Worm (Caenorhabditis elegans) whole organism, L1 larva: ENCODE data around the gene F58G6.7.

Experiments used
- C04F5.9 ChIP-seq: sonication (generic microtip); optimal IDR thresholded peaks from 2 replicates; lab custom pipeline; 2016; ENCODE audit warnings: missing genetic modification characterization, missing compliant biosample characterization
- C16A3.4 ChIP-seq: fragments of 150-350 bp; optimal IDR thresholded peaks from 2 replicates; lab custom pipeline; 2014; ENCODE audit warnings: missing biosample characterization, missing genetic modification characterization
- F16B12.6 ChIP-seq: fragments of 150-350 bp; optimal IDR thresholded peaks from 2 replicates; lab custom pipeline; 2014; ENCODE audit warnings: missing biosample characterization, missing genetic modification characterization
- blmp-1 ChIP-seq: fragments of 150-350 bp; optimal IDR thresholded peaks from 2 replicates; lab custom pipeline; 2014; ENCODE audit warnings: missing biosample characterization, missing genetic modification characterization
- ceh-63 ChIP-seq: fragments of 200-800 bp; sonication (Bioruptor generic); optimal IDR thresholded peaks from 2 replicates; lab custom pipeline; 2018; ENCODE audit warnings: mild to moderate bottlenecking, missing genetic modification characterization, missing compliant biosample characterization
- ceh-82 ChIP-seq, 3 experiments: fragments of 150-350 bp in 1 of 3; sonication (generic microtip) in 2 of 3; optimal IDR thresholded peaks; 2 replicates each; lab custom pipeline; 2014 to 2017; ENCODE audit warnings: missing biosample characterization in 3 of 3, missing genetic modification characterization in 3 of 3
- ceh-88 ChIP-seq: fragments of 200-800 bp; sonication (Bioruptor generic); IDR thresholded peaks from 2 replicates; pipeline ENCODE4 v1.3.6; 2022; ENCODE audit warnings: missing genetic modification characterization, missing compliant biosample characterization
- dsc-1 ChIP-seq: sonication (generic microtip); optimal IDR thresholded peaks from 2 replicates; lab custom pipeline; 2016; ENCODE audit warnings: mild to moderate bottlenecking, missing genetic modification characterization, missing compliant biosample characterization
- efl-3 ChIP-seq: fragments of 200-800 bp; sonication (Bioruptor generic); optimal IDR thresholded peaks from 2 replicates; lab custom pipeline; 2018; ENCODE audit warnings: mild to moderate bottlenecking, missing genetic modification characterization, missing compliant biosample characterization
- egl-13 ChIP-seq: sonication (generic microtip); optimal IDR thresholded peaks from 2 replicates; lab custom pipeline; 2016; ENCODE audit warnings: missing genotype, missing genetic modification reagents, missing genetic modification characterization, missing compliant biosample characterization
- egl-27 ChIP-seq, 2 experiments: fragments of 150-350 bp in 1 of 2; sonication (generic microtip); optimal IDR thresholded peaks; 3 replicates each; lab custom pipeline; 2017 to 2018; ENCODE audit warnings: missing biosample characterization in 2 of 2, missing genetic modification characterization in 2 of 2, missing genetic modification reagents in 2 of 2
- elt-3 ChIP-seq, 6 experiments: fragments of 150-350 bp in 1 of 6; sonication (generic microtip); optimal IDR thresholded peaks; 2 replicates each; lab custom pipeline; 2017 to 2018; ENCODE audit warnings: missing biosample characterization in 6 of 6, missing genetic modification characterization in 6 of 6, inconsistent platforms in 1 of 6
- ets-5 ChIP-seq: fragments of 200-800 bp; sonication (Bioruptor generic); IDR thresholded peaks from 2 replicates; pipeline ENCODE4 v1.3.6; 2022; ENCODE audit warnings: missing genetic modification characterization, missing compliant biosample characterization
- fkh-10 ChIP-seq: sonication (generic microtip); optimal IDR thresholded peaks from 2 replicates; lab custom pipeline; 2017; ENCODE audit warnings: missing biosample characterization, missing genetic modification reagents, missing genetic modification characterization
- fkh-4 ChIP-seq: sonication (generic microtip); optimal IDR thresholded peaks from 2 replicates; lab custom pipeline; 2016; ENCODE audit warnings: missing compliant biosample characterization, missing genetic modification characterization, borderline replicate concordance
- fkh-8 ChIP-seq: sonication (generic microtip); optimal IDR thresholded peaks from 2 replicates; lab custom pipeline; 2016; ENCODE audit warnings: mild to moderate bottlenecking, missing genetic modification characterization, missing compliant biosample characterization
- isw-1 ChIP-seq: fragments of 200-800 bp; sonication (Bioruptor generic); IDR thresholded peaks from 2 replicates; pipeline ENCODE4 v1.3.6; 2022; ENCODE audit warnings: missing genetic modification characterization, missing compliant biosample characterization
- jun-1 ChIP-seq: fragments of 150-350 bp; optimal IDR thresholded peaks from 2 replicates; lab custom pipeline; 2014; ENCODE audit warnings: missing biosample characterization, missing genetic modification reagents, missing genetic modification characterization
- lin-14 ChIP-seq: fragments of 200-800 bp; sonication (Bioruptor generic); optimal IDR thresholded peaks from 2 replicates; lab custom pipeline; 2018; ENCODE audit warnings: mild to moderate bottlenecking, missing genetic modification characterization, moderate library complexity, missing compliant biosample characterization
- lin-35 ChIP-seq, 2 experiments: fragments of 150-350 bp; optimal IDR thresholded peaks; 2 replicates each; lab custom pipeline; 2014; ENCODE audit warnings: missing biosample characterization in 2 of 2, missing genetic modification characterization in 2 of 2, missing genetic modification reagents in 2 of 2
- lin-39 ChIP-seq: fragments of 150-350 bp; optimal IDR thresholded peaks from 2 replicates; lab custom pipeline; 2014; ENCODE audit warnings: missing biosample characterization, missing genetic modification reagents, missing genetic modification characterization
- lir-3 ChIP-seq: sonication (generic microtip); optimal IDR thresholded peaks from 2 replicates; lab custom pipeline; 2016; ENCODE audit warnings: mild to moderate bottlenecking, missing genetic modification characterization, moderate library complexity, missing compliant biosample characterization; ENCODE audit not compliant: poor library complexity
- lsy-2 ChIP-seq, 2 experiments: fragments of 150-350 bp; optimal IDR thresholded peaks; 2 replicates each; lab custom pipeline; 2014; ENCODE audit warnings: missing biosample characterization in 2 of 2, missing genetic modification characterization in 2 of 2
- nhr-11 ChIP-seq: fragments of 150-350 bp; optimal IDR thresholded peaks from 2 replicates; lab custom pipeline; 2014; ENCODE audit warnings: missing biosample characterization, missing genetic modification characterization
- nhr-12 ChIP-seq: sonication (generic microtip); optimal IDR thresholded peaks from 2 replicates; lab custom pipeline; 2017; ENCODE audit warnings: missing biosample characterization, missing genetic modification characterization
- nhr-19 ChIP-seq: fragments of 200-800 bp; sonication (Bioruptor generic); conservative IDR thresholded peaks from 2 replicates; pipeline ENCODE4 v1.3.6; 2022; ENCODE audit warnings: missing genetic modification characterization, missing compliant biosample characterization
- nhr-20 ChIP-seq: sonication (generic microtip); optimal IDR thresholded peaks from 2 replicates; lab custom pipeline; 2016; ENCODE audit warnings: mild to moderate bottlenecking, missing genetic modification characterization, missing compliant biosample characterization
- nhr-47 ChIP-seq: sonication (generic microtip); optimal IDR thresholded peaks from 2 replicates; lab custom pipeline; 2016; ENCODE audit warnings: mild to moderate bottlenecking, missing genetic modification characterization, moderate library complexity, missing compliant biosample characterization
- nhr-71 ChIP-seq: sonication (generic microtip); optimal IDR thresholded peaks from 2 replicates; lab custom pipeline; 2016; ENCODE audit warnings: mild to moderate bottlenecking, missing genetic modification characterization, moderate library complexity, missing compliant biosample characterization
- nhr-77 ChIP-seq: fragments of 150-350 bp; optimal IDR thresholded peaks from 2 replicates; lab custom pipeline; 2014; ENCODE audit warnings: missing biosample characterization, missing genetic modification characterization
- nhr-84 ChIP-seq: sonication (generic microtip); optimal IDR thresholded peaks from 2 replicates; lab custom pipeline; 2017; ENCODE audit warnings: missing biosample characterization, missing genetic modification characterization
- nhr-85 ChIP-seq: sonication (generic microtip); peaks from one replicate; lab custom pipeline; 2016; ENCODE audit warnings: missing genetic modification characterization, inconsistent platforms, missing compliant biosample characterization
- nhr-90 ChIP-seq: sonication (generic microtip); optimal IDR thresholded peaks from 2 replicates; lab custom pipeline; 2016; ENCODE audit warnings: mild to moderate bottlenecking, missing genetic modification characterization, missing compliant biosample characterization; ENCODE audit not compliant: poor library complexity
- snu-23 ChIP-seq: sonication (generic microtip); optimal IDR thresholded peaks from 2 replicates; lab custom pipeline; 2016; ENCODE audit warnings: missing genetic modification characterization, missing compliant biosample characterization
- sox-4 ChIP-seq: sonication (generic microtip); optimal IDR thresholded peaks from 2 replicates; lab custom pipeline; 2016; ENCODE audit warnings: missing genetic modification characterization, missing compliant biosample characterization
- sptf-1 ChIP-seq: fragments of 150-350 bp; optimal IDR thresholded peaks from 2 replicates; lab custom pipeline; 2014; ENCODE audit warnings: missing biosample characterization, missing genetic modification characterization
- sup-37 ChIP-seq: fragments of 200-800 bp; sonication (Bioruptor generic); optimal IDR thresholded peaks from 2 replicates; lab custom pipeline; 2018; ENCODE audit warnings: mild to moderate bottlenecking, missing genetic modification characterization, missing compliant biosample characterization
- tbx-2 ChIP-seq: sonication (generic microtip); optimal IDR thresholded peaks from 2 replicates; lab custom pipeline; 2016; ENCODE audit warnings: missing genetic modification characterization, missing compliant biosample characterization
- tlp-1 ChIP-seq: fragments of 150-350 bp; optimal IDR thresholded peaks from 2 replicates; lab custom pipeline; 2014; ENCODE audit warnings: missing biosample characterization, missing genetic modification characterization
- unc-62 ChIP-seq: fragments of 150-350 bp; optimal IDR thresholded peaks from 2 replicates; lab custom pipeline; 2014; ENCODE audit warnings: missing biosample characterization, missing genetic modification reagents, missing genetic modification characterization
- vab-15 ChIP-seq: sonication (generic microtip); optimal IDR thresholded peaks from 2 replicates; lab custom pipeline; 2017; ENCODE audit warnings: missing genotype, mild to moderate bottlenecking, missing genetic modification characterization, missing compliant biosample characterization
- xbp-1 ChIP-seq: sonication (generic microtip); optimal IDR thresholded peaks from 2 replicates; lab custom pipeline; 2016; ENCODE audit warnings: missing genetic modification characterization, missing compliant biosample characterization
- zag-1 ChIP-seq: fragments of 150-350 bp; optimal IDR thresholded peaks from 2 replicates; lab custom pipeline; 2014; ENCODE audit warnings: missing biosample characterization, missing genetic modification characterization

F58G6.7 gene

ce11 chrIV:9672434-9672833 lies 18.3 kb downstream of the F58G6.7 start (continued):
- TF ChIP-seq vab-15 (tag; lab: Kevin White, UChicago) = no peak
- TF ChIP-seq sptf-1 (tag; lab: Kevin White, UChicago) = no peak
- peak; percentile 73 for TF ChIP-seq lin-14 (GFP tag; lab: Kevin White, UChicago)
- no peak for TF ChIP-seq sup-37
- no peak for TF ChIP-seq fkh-4
- peak; percentile 3 for TF ChIP-seq xbp-1 (tag; lab: Kevin White, UChicago)
- TF ChIP-seq tbx-2 (tag; lab: Kevin White, UChicago) = peak; percentile 35
- no peak for TF ChIP-seq jun-1 (tag; lab: Kevin White, UChicago)
- no peak for TF ChIP-seq ceh-88
- TF ChIP-seq tlp-1 (tag; lab: Kevin White, UChicago) = no peak
- TF ChIP-seq F16B12.6 = no peak
- no peak for TF ChIP-seq C04F5.9 (tag; lab: Kevin White, UChicago)
- TF ChIP-seq nhr-11 (tag; lab: Kevin White, UChicago) = no peak
- TF ChIP-seq elt-3 (tag; optimal IDR thresholded peaks at IDR 0.05; lab: Kevin White, UChicago) = peak in 2 of 6 experiments; percentile 80
- TF ChIP-seq lin-35 (GFP tag; optimal IDR thresholded peaks at IDR 0.05; lab: Kevin White, UChicago) = peak in 1 of 2 experiments; percentile 63
- TF ChIP-seq C16A3.4 (tag; lab: Kevin White, UChicago) = peak; percentile 22
- TF ChIP-seq snu-23 (GFP tag; lab: Kevin White, UChicago) = peak; percentile 80
- TF ChIP-seq zag-1 (tag; lab: Kevin White, UChicago) = no peak
- no peak for TF ChIP-seq isw-1
- TF ChIP-seq lsy-2 (tag; optimal IDR thresholded peaks at IDR 0.05; lab: Kevin White, UChicago) = peak; percentile 69 to 82
- TF ChIP-seq lir-3 = no peak
- no peak for TF ChIP-seq ceh-82 (tag; optimal IDR thresholded peaks at IDR 0.05; lab: Kevin White, UChicago)
- no peak for TF ChIP-seq lin-39 (tag; lab: Kevin White, UChicago)
- no peak for TF ChIP-seq unc-62 (GFP tag; lab: Kevin White, UChicago)
- peak; percentile 77 for TF ChIP-seq nhr-90 (tag; lab: Kevin White, UChicago)
- no peak for TF ChIP-seq nhr-77
- TF ChIP-seq ceh-63 (GFP tag; lab: Kevin White, UChicago) = no peak
- TF ChIP-seq fkh-10 (GFP tag; lab: Kevin White, UChicago) = no peak

ce11 chrIV:9673206-9673605 lies 19.1 kb downstream of the F58G6.7 start:
- no peak for TF ChIP-seq nhr-90 (tag; lab: Kevin White, UChicago)
- no peak for TF ChIP-seq lin-39 (tag; lab: Kevin White, UChicago)
- TF ChIP-seq blmp-1 (tag; lab: Kevin White, UChicago) = peak; percentile 30
- TF ChIP-seq nhr-85 (tag; lab: Kevin White, UChicago) = peak; percentile 59
- TF ChIP-seq nhr-47 = no peak

ce11 chrIV:9673683-9674336 lies 19.7 kb downstream of the F58G6.7 start:
- TF ChIP-seq egl-27 (tag; optimal IDR thresholded peaks at IDR 0.05; lab: Kevin White, UChicago) (no peak), dsc-1 (tag; lab: Kevin White, UChicago) (peak; percentile 65), sox-4 (tag; lab: Kevin White, UChicago) (peak; percentile 34), nhr-12 (tag; lab: Kevin White, UChicago) (no peak), lsy-2 (tag; optimal IDR thresholded peaks at IDR 0.05; lab: Kevin White, UChicago) (no peak), lin-14 (GFP tag; lab: Kevin White, UChicago) (peak; percentile 53), fkh-10 (GFP tag; lab: Kevin White, UChicago) (peak; percentile 57), C16A3.4 (tag; lab: Kevin White, UChicago) (no peak), egl-13 (peak; percentile 38), nhr-85 (tag; lab: Kevin White, UChicago) (peak; percentile 82), nhr-71 (tag; lab: Kevin White, UChicago) (peak; percentile 60), nhr-19 (no peak), efl-3 (GFP tag; lab: Kevin White, UChicago) (no peak), nhr-47 (peak; percentile 42), ets-5 (GFP tag; lab: Robert Waterston, UW) (no peak), nhr-84 (tag; lab: Kevin White, UChicago) (no peak), fkh-8 (tag; lab: Kevin White, UChicago) (peak; percentile 86), nhr-20 (tag; lab: Kevin White, UChicago) (peak; percentile 87)
- TF ChIP-seq, all 84 proteins: peak for 10
